Fruit fly (Drosophila melanogaster): ENCODE results near the gene fok.
A peak's percentile ranks its signal among the peaks of the same experiment; 100 is the strongest.

The fok gene

dm6 chr2L:20093794-20094193 is 8.9 kb upstream of the fok start, which contains the start of the genes Taf13 and nesd (continued):
- TF ChIP-seq Blimp-1 (GFP tag; optimal IDR thresholded peaks at IDR 0.05) (no peak), CG6854 (GFP tag; optimal IDR thresholded peaks at IDR 0.05) (no peak), CG10631 (GFP tag; optimal IDR thresholded peaks at IDR 0.05) (peak; percentile 18), CG6808 (GFP tag; optimal IDR thresholded peaks at IDR 0.05) (no peak), Smox (GFP tag; optimal IDR thresholded peaks at IDR 0.05) (peak; percentile 28), CG15336 (GFP tag; IDR thresholded peaks at IDR 0.05) (no peak), pdm3 (GFP tag; optimal IDR thresholded peaks at IDR 0.05) (peak; percentile 1), fd85E (GFP tag; optimal IDR thresholded peaks at IDR 0.05) (no peak), CG6792 (GFP tag; optimal IDR thresholded peaks at IDR 0.05) (peak; percentile 19), acj6 (GFP tag; optimal IDR thresholded peaks at IDR 0.05) (peak; percentile 1), ss (GFP tag; optimal IDR thresholded peaks at IDR 0.05) (peak in 1 of 2 experiments; percentile 42), CG3919 (GFP tag; optimal IDR thresholded peaks at IDR 0.05) (no peak)

- TF ChIP-seq CG31627 (GFP tag; optimal IDR thresholded peaks at IDR 0.05) (peak; percentile 99), dac (GFP tag; optimal IDR thresholded peaks at IDR 0.05) (peak; percentile 98), OdsH (GFP tag; optimal IDR thresholded peaks at IDR 0.05) (peak; percentile 99), Sox14 (GFP tag; optimal IDR thresholded peaks at IDR 0.05) (peak; percentile 99), cyc (GFP tag; optimal IDR thresholded peaks at IDR 0.05) (peak; percentile 99), CG6854 (GFP tag; optimal IDR thresholded peaks at IDR 0.05) (peak; percentile 97), CG8119 (GFP tag; IDR thresholded peaks at IDR 0.05) (peak; percentile 100), CG34406 (GFP tag; optimal IDR thresholded peaks at IDR 0.05) (peak; percentile 99), acj6 (GFP tag; optimal IDR thresholded peaks at IDR 0.05) (peak; percentile 99), CG3919 (GFP tag; optimal IDR thresholded peaks at IDR 0.05) (peak; percentile 99), ss (GFP tag; optimal IDR thresholded peaks at IDR 0.05) (peak; percentile 96 to 98), Eip93F (GFP tag; optimal IDR thresholded peaks at IDR 0.05) (peak; percentile 98), CG6276 (GFP tag; optimal IDR thresholded peaks at IDR 0.05) (peak; percentile 99), Hr38 (GFP tag; optimal IDR thresholded peaks at IDR 0.05) (peak; percentile 88), CG11294 (GFP tag; IDR thresholded peaks at IDR 0.05) (peak; percentile 98), Ets21C (GFP tag; optimal IDR thresholded peaks at IDR 0.05) (peak; percentile 98), Hr39 (GFP tag; optimal IDR thresholded peaks at IDR 0.05) (peak; percentile 99), Sox15 (GFP tag; optimal IDR thresholded peaks at IDR 0.05) (peak; percentile 99), CG8319 (GFP tag; optimal IDR thresholded peaks at IDR 0.05) (peak; percentile 98), lz (GFP tag; optimal IDR thresholded peaks at IDR 0.05) (peak; percentile 99), Hr4 (GFP tag; optimal IDR thresholded peaks at IDR 0.05) (peak; percentile 100), esn (GFP tag; optimal IDR thresholded peaks at IDR 0.05) (peak; percentile 99), CG10631 (GFP tag; optimal IDR thresholded peaks at IDR 0.05) (peak; percentile 99), CG10669 (GFP tag; optimal IDR thresholded peaks at IDR 0.05) (peak; percentile 99), fkh (GFP tag; optimal IDR thresholded peaks at IDR 0.05) (peak; percentile 87), CG6808 (GFP tag; optimal IDR thresholded peaks at IDR 0.05) (peak; percentile 97), fd85E (GFP tag; optimal IDR thresholded peaks at IDR 0.05) (peak; percentile 94), CG6792 (GFP tag; optimal IDR thresholded peaks at IDR 0.05) (peak; percentile 98), pdm3 (GFP tag; optimal IDR thresholded peaks at IDR 0.05) (peak; percentile 99), CG4318 (GFP tag; optimal IDR thresholded peaks at IDR 0.05) (peak; percentile 99), Sox102F (GFP tag; optimal IDR thresholded peaks at IDR 0.05) (peak; percentile 99), net (GFP tag; optimal IDR thresholded peaks at IDR 0.05) (peak; percentile 99), CG15336 (GFP tag; IDR thresholded peaks at IDR 0.05) (peak; percentile 99), dsx (GFP tag; optimal IDR thresholded peaks at IDR 0.05; ENCODE audit: poor library complexity, severe bottlenecking) (peak; percentile 97), CG11902 (GFP tag; optimal IDR thresholded peaks at IDR 0.05) (peak; percentile 98), CG32006 (GFP tag; optimal IDR thresholded peaks at IDR 0.05) (peak; percentile 100), Lpt (GFP tag; optimal IDR thresholded peaks at IDR 0.05) (peak; percentile 99), Eip78C (GFP tag) (peak; percentile 100), CG7368 (GFP tag; optimal IDR thresholded peaks at IDR 0.05) (peak; percentile 98), Met (GFP tag; optimal IDR thresholded peaks at IDR 0.05) (peak; percentile 99), CG6163 (GFP tag; IDR thresholded peaks at IDR 0.05) (peak; percentile 97), spab (GFP tag; optimal IDR thresholded peaks at IDR 0.05) (peak; percentile 97), vri (GFP tag; optimal IDR thresholded peaks at IDR 0.05) (peak; percentile 96), eg (GFP tag; IDR thresholded peaks at IDR 0.05) (peak; percentile 99), topi (GFP tag; optimal IDR thresholded peaks at IDR 0.05) (peak; percentile 99)
Measured at dm6 chr2L:20091094-20091679, 6.3 kb upstream of the fok start, which contains the start of the genes CG10747 and Pyroxd1. Gene CG10747, minus strand, starts transcription at chr2L:20091348. Gene Pyroxd1, plus strand, starts transcription at chr2L:20091435.
